Worm (Caenorhabditis elegans) whole organism, L4 larva: ENCODE measurements around the gene C25H3.10.

ENCODE experiments used
- T26A8.4 ChIP-seq: fragments of 200-800 bp; sonication (Bioruptor generic); IDR thresholded peaks from 2 replicates; pipeline ENCODE4 v1.3.6; 2022; ENCODE audit warnings: missing genetic modification characterization, missing compliant biosample characterization
- Y105C5A.15 ChIP-seq: fragments of 200-800 bp; sonication (Bioruptor generic); IDR thresholded peaks from 2 replicates; pipeline ENCODE4 v1.3.6; 2022; ENCODE audit warnings: missing genetic modification characterization, missing compliant biosample characterization
- Y5F2A.4 ChIP-seq: fragments of 200-800 bp; sonication (Bioruptor generic); optimal IDR thresholded peaks from 2 replicates; lab custom pipeline; 2018; ENCODE audit warnings: mild to moderate bottlenecking, missing genetic modification characterization, missing compliant biosample characterization
- ZK337.2 ChIP-seq: fragments of 200-800 bp; sonication (Bioruptor generic); IDR thresholded peaks from 2 replicates; pipeline ENCODE4 v1.3.6; 2022; ENCODE audit warnings: missing genetic modification reagents, missing genetic modification characterization, missing compliant biosample characterization
- ZK546.5 ChIP-seq, 2 experiments: sonication (generic microtip); optimal IDR thresholded peaks; 2 replicates each; lab custom pipeline; 2017; ENCODE audit warnings: missing biosample characterization in 2 of 2, missing genetic modification characterization in 2 of 2
- aha-1 ChIP-seq: fragments of 150-350 bp; peaks from one replicate; lab custom pipeline; 2014; ENCODE audit warnings: missing biosample characterization, missing genetic modification characterization
- ama-1 ChIP-seq: fragments of 150-350 bp; optimal IDR thresholded peaks from 2 replicates; lab custom pipeline; 2014; ENCODE audit warnings: inconsistent platforms, mixed read lengths
- attf-4 ChIP-seq: sonication (generic microtip); optimal IDR thresholded peaks from 3 replicates; lab custom pipeline; 2017; ENCODE audit warnings: missing biosample characterization, missing genetic modification characterization
- ceh-20 ChIP-seq: fragments of 200-800 bp; sonication (Bioruptor generic); IDR thresholded peaks from 2 replicates; pipeline ENCODE4 v1.3.6; 2022; ENCODE audit warnings: missing genetic modification reagents, missing genetic modification characterization, missing compliant biosample characterization
- ceh-44 ChIP-seq: fragments of 200-800 bp; sonication (Bioruptor generic); IDR thresholded peaks from 2 replicates; pipeline ENCODE4 v1.3.6; 2022; ENCODE audit warnings: missing genetic modification reagents, missing genetic modification characterization, missing compliant biosample characterization
- ceh-62 ChIP-seq: sonication (generic microtip); optimal IDR thresholded peaks from 2 replicates; lab custom pipeline; 2017; ENCODE audit warnings: missing biosample characterization, missing genetic modification characterization
- ces-1 ChIP-seq: fragments of 150-350 bp; sonication (generic microtip); optimal IDR thresholded peaks from 4 replicates; lab custom pipeline; 2014; ENCODE audit warnings: missing biosample characterization, missing genetic modification reagents, missing genetic modification characterization
- ctbp-1 ChIP-seq: fragments of 200-800 bp; sonication (Bioruptor generic); IDR thresholded peaks from 2 replicates; pipeline ENCODE4 v1.3.6; 2022; ENCODE audit warnings: missing genetic modification reagents, missing genetic modification characterization, missing compliant biosample characterization
- daf-12 ChIP-seq: fragments of 150-350 bp; optimal IDR thresholded peaks from 2 replicates; lab custom pipeline; 2014; ENCODE audit warnings: missing biosample characterization, missing genetic modification reagents, missing genetic modification characterization
- daf-16 ChIP-seq, 3 experiments: sonication (generic microtip); optimal IDR thresholded peaks; 2 replicates each; lab custom pipeline; 2016 to 2017; ENCODE audit warnings: missing genetic modification characterization in 3 of 3, missing genetic modification reagents in 3 of 3, mild to moderate bottlenecking in 2 of 3, missing compliant biosample characterization in 2 of 3, missing biosample characterization in 1 of 3, moderate library complexity in 1 of 3
- dmd-8 ChIP-seq: fragments of 200-800 bp; sonication (Bioruptor generic); IDR thresholded peaks from 2 replicates; pipeline ENCODE4 v1.3.6; 2022; ENCODE audit warnings: missing genetic modification characterization, missing compliant biosample characterization
- dmd-9 ChIP-seq: fragments of 200-800 bp; sonication (Bioruptor generic); IDR thresholded peaks from 2 replicates; pipeline ENCODE4 v1.3.6; 2022; ENCODE audit warnings: missing genetic modification reagents, missing genetic modification characterization, missing compliant biosample characterization
- dpl-1 ChIP-seq: fragments of 150-350 bp; optimal IDR thresholded peaks from 2 replicates; lab custom pipeline; 2014; ENCODE audit warnings: missing biosample characterization, missing genetic modification reagents, missing genetic modification characterization
- duxl-1 ChIP-seq: sonication (generic microtip); optimal IDR thresholded peaks from 2 replicates; lab custom pipeline; 2016; ENCODE audit warnings: mild to moderate bottlenecking, missing genetic modification characterization, moderate library complexity, missing compliant biosample characterization; ENCODE audit not compliant: poor library complexity
- egl-43 ChIP-seq: fragments of 200-800 bp; sonication (Bioruptor generic); IDR thresholded peaks from 2 replicates; pipeline ENCODE4 v1.3.6; 2022; ENCODE audit warnings: missing genetic modification reagents, missing genetic modification characterization, missing compliant biosample characterization
- gei-8 ChIP-seq: fragments of 200-800 bp; sonication (Bioruptor generic); optimal IDR thresholded peaks from 2 replicates; lab custom pipeline; 2018; ENCODE audit warnings: mild to moderate bottlenecking, missing genetic modification characterization, missing compliant biosample characterization
- hif-1 ChIP-seq, 2 experiments: sonication (generic microtip); optimal IDR thresholded peaks; 2 replicates each; lab custom pipeline; 2016 to 2017; ENCODE audit warnings: missing compliant biosample characterization in 2 of 2, missing genetic modification characterization in 2 of 2, missing genetic modification reagents in 2 of 2, missing genotype in 2 of 2, mild to moderate bottlenecking in 1 of 2
- hmg-1.1 ChIP-seq: fragments of 200-800 bp; sonication (Bioruptor generic); IDR thresholded peaks from 2 replicates; pipeline ENCODE4 v1.3.6; 2022; ENCODE audit warnings: missing genetic modification reagents, missing genetic modification characterization, missing compliant biosample characterization
- jun-1 ChIP-seq: fragments of 150-350 bp; optimal IDR thresholded peaks from 2 replicates; lab custom pipeline; 2014; ENCODE audit warnings: missing biosample characterization, missing genetic modification reagents, missing genetic modification characterization
- lin-1 ChIP-seq: fragments of 200-800 bp; sonication (Bioruptor generic); IDR thresholded peaks from 2 replicates; pipeline ENCODE4 v1.3.6; 2022; ENCODE audit warnings: missing genetic modification reagents, missing genetic modification characterization, missing compliant biosample characterization
- lin-13 ChIP-seq: fragments of 150-350 bp; optimal IDR thresholded peaks from 2 replicates; lab custom pipeline; 2014; ENCODE audit warnings: missing biosample characterization, missing genetic modification reagents, missing genetic modification characterization
- lin-15B ChIP-seq: fragments of 150-350 bp; sonication (generic microtip); optimal IDR thresholded peaks from 3 replicates; lab custom pipeline; 2014; ENCODE audit warnings: missing biosample characterization, missing genetic modification characterization
- lin-29 ChIP-seq: fragments of 200-800 bp; sonication (Bioruptor generic); IDR thresholded peaks from 2 replicates; pipeline ENCODE4 v1.3.6; 2022; ENCODE audit warnings: missing genetic modification reagents, missing genetic modification characterization, missing compliant biosample characterization
- lir-3 ChIP-seq: sonication (generic microtip); optimal IDR thresholded peaks from 2 replicates; lab custom pipeline; 2016; ENCODE audit warnings: mild to moderate bottlenecking, missing genetic modification characterization, missing compliant biosample characterization
- madf-5 ChIP-seq, 2 experiments: fragments of 200-800 bp; sonication (Bioruptor generic); IDR thresholded peaks; 2 replicates each; pipeline ENCODE4 v1.3.6; 2022; ENCODE audit warnings: missing compliant biosample characterization in 2 of 2, missing genetic modification characterization in 2 of 2
- mdl-1 ChIP-seq, 2 experiments: fragments of 150-350 bp in 1 of 2; sonication (generic microtip) in 1 of 2; optimal IDR thresholded peaks; 2 replicates each; lab custom pipeline; 2014 to 2017; ENCODE audit warnings: missing biosample characterization in 2 of 2, missing genetic modification characterization in 2 of 2
- mxl-3 ChIP-seq: fragments of 200-800 bp; sonication (Bioruptor generic); optimal IDR thresholded peaks from 2 replicates; lab custom pipeline; 2018; ENCODE audit warnings: mild to moderate bottlenecking, missing genetic modification characterization, missing compliant biosample characterization
- nhr-237 ChIP-seq: sonication (generic microtip); optimal IDR thresholded peaks from 2 replicates; lab custom pipeline; 2017; ENCODE audit warnings: missing biosample characterization, missing genetic modification characterization
- nhr-25 ChIP-seq: sonication (generic microtip); optimal IDR thresholded peaks from 2 replicates; lab custom pipeline; 2017; ENCODE audit warnings: missing genetic modification characterization, mild to moderate bottlenecking, missing compliant biosample characterization, antibody characterized with exemption, moderate library complexity, borderline replicate concordance; ENCODE audit not compliant: insufficient read depth
- nhr-28 ChIP-seq: fragments of 150-350 bp; optimal IDR thresholded peaks from 2 replicates; lab custom pipeline; 2014; ENCODE audit warnings: missing biosample characterization, missing genetic modification characterization
- nhr-6 ChIP-seq: fragments of 150-350 bp; optimal IDR thresholded peaks from 2 replicates; lab custom pipeline; 2014; ENCODE audit warnings: missing biosample characterization, missing genetic modification characterization
- nhr-77 ChIP-seq: fragments of 150-350 bp; optimal IDR thresholded peaks from 2 replicates; lab custom pipeline; 2014; ENCODE audit warnings: missing biosample characterization, missing genetic modification characterization
- pha-4 ChIP-seq, 2 experiments: fragments of 150-350 bp in 1 of 2; fragments of 200-800 bp in 1 of 2; sonication (Bioruptor generic) in 1 of 2; IDR thresholded peaks in 1 of 2; optimal IDR thresholded peaks in 1 of 2; 2 replicates each; pipeline versions ENCODE4 v1.3.6 to Lab custom; 2014 to 2022; ENCODE audit warnings: missing genetic modification characterization in 2 of 2, missing genetic modification reagents in 2 of 2, missing biosample characterization in 1 of 2, missing compliant biosample characterization in 1 of 2
- pqm-1 ChIP-seq: sonication (generic microtip); optimal IDR thresholded peaks from 2 replicates; lab custom pipeline; 2017; ENCODE audit warnings: missing biosample characterization, missing genetic modification characterization
- rbr-2 ChIP-seq: sonication (generic microtip); optimal IDR thresholded peaks from 2 replicates; lab custom pipeline; 2016; ENCODE audit warnings: missing genotype, missing genetic modification characterization, missing compliant biosample characterization
- saeg-2 ChIP-seq: fragments of 200-800 bp; sonication (Bioruptor generic); IDR thresholded peaks from 2 replicates; pipeline ENCODE4 v1.3.6; 2022; ENCODE audit warnings: missing genetic modification reagents, missing genetic modification characterization, missing compliant biosample characterization
- sdz-12 ChIP-seq: fragments of 200-800 bp; sonication (Bioruptor generic); optimal IDR thresholded peaks from 2 replicates; lab custom pipeline; 2018; ENCODE audit warnings: mild to moderate bottlenecking, missing genetic modification characterization, missing compliant biosample characterization
- skn-1 ChIP-seq: fragments of 150-350 bp; optimal IDR thresholded peaks from 2 replicates; lab custom pipeline; 2014; ENCODE audit warnings: missing biosample characterization, missing genetic modification characterization
- snpc-4 ChIP-seq: fragments of 150-350 bp; optimal IDR thresholded peaks from 2 replicates; lab custom pipeline; 2014; ENCODE audit warnings: missing biosample characterization, missing genetic modification characterization
- spr-1 ChIP-seq: sonication (generic microtip); optimal IDR thresholded peaks from 2 replicates; lab custom pipeline; 2016; ENCODE audit warnings: mild to moderate bottlenecking, missing genetic modification characterization, missing compliant biosample characterization
- unc-62 ChIP-seq, 3 experiments: fragments of 150-350 bp in 1 of 3; sonication (generic microtip); optimal IDR thresholded peaks in 2 of 3; peaks in 1 of 3; 1 replicate in 1 of 3; 2 replicates in 2 of 3; lab custom pipeline; 2014 to 2017; ENCODE audit warnings: missing biosample characterization in 3 of 3, missing genetic modification characterization in 3 of 3, missing genetic modification reagents in 3 of 3, missing genotype in 1 of 3
- vab-7 ChIP-seq: fragments of 200-800 bp; sonication (Bioruptor generic); IDR thresholded peaks from 2 replicates; pipeline ENCODE4 v1.3.6; 2022; ENCODE audit warnings: missing genetic modification reagents, missing genetic modification characterization, missing compliant biosample characterization
- zip-2 ChIP-seq: fragments of 150-350 bp; optimal IDR thresholded peaks from 2 replicates; lab custom pipeline; 2014; ENCODE audit warnings: missing biosample characterization, missing genetic modification characterization
- ztf-11 ChIP-seq: fragments of 150-350 bp; optimal IDR thresholded peaks from 2 replicates; lab custom pipeline; 2014; ENCODE audit warnings: missing biosample characterization, missing genetic modification characterization
- ztf-7 ChIP-seq: fragments of 150-350 bp; optimal IDR thresholded peaks from 2 replicates; lab custom pipeline; 2014; ENCODE audit warnings: missing biosample characterization, missing genetic modification characterization

The C25H3.10 gene

DNA sequence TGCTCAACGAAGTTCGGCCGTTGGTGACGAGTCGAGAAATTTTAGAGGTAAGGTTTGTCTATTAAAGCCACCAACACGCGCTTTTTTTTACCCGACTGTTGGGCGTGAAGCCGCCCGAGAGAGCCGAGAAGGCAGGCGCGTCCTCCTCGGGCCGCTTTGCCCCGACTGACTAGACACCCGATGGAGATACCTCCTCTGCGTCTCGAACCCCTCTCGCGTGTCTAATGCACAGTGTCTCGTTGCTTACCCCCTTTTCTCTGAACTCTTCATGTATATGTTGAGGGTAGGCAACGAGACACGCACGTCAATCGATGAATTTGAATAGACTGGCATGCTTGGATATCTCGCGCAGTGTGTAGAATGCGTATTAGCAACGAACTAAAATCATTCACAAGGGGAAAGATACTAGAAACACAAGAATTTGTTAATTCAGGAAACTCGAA lies 37.0 kb downstream of the C25H3.10 start (continued):
- TF ChIP-seq aha-1 (peak; percentile 99), Y105C5A.15 (GFP tag; lab: Robert Waterston, UW) (peak; percentile 99), duxl-1 (tag; lab: Kevin White, UChicago) (peak; percentile 69), dmd-8 (GFP tag; lab: Robert Waterston, UW) (peak; percentile 98), Y5F2A.4 (peak; percentile 81), rbr-2 (tag; lab: Kevin White, UChicago) (peak; percentile 96), nhr-6 (tag; lab: Kevin White, UChicago) (peak; percentile 40), attf-4 (no peak), daf-12 (no peak), ceh-62 (tag; lab: Kevin White, UChicago) (no peak), mdl-1 (tag; optimal IDR thresholded peaks at IDR 0.05; lab: Kevin White, UChicago) (peak; percentile 85 to 87), vab-7 (peak; percentile 97), T26A8.4 (GFP tag; lab: Robert Waterston, UW) (peak; percentile 97), dmd-9 (GFP tag; lab: Robert Waterston, UW) (peak; percentile 80), ZK546.5 (tag; optimal IDR thresholded peaks at IDR 0.05; lab: Kevin White, UChicago) (no peak), lin-1 (GFP tag; lab: Robert Waterston, UW) (peak; percentile 98), lir-3 (tag; lab: Kevin White, UChicago) (peak; percentile 72), ceh-44 (peak; percentile 34; the same call in 1 of the 2 replicates), sdz-12 (peak; percentile 100), spr-1 (peak; percentile 91), nhr-77 (peak; percentile 79), ztf-7 (tag; lab: Kevin White, UChicago) (peak; percentile 9), unc-62 (GFP tag; optimal IDR thresholded peaks at IDR 0.05 in 1 of 2; lab: Kevin White, UChicago) (peak in 1 of 2 experiments; percentile 100), unc-62 (tag; optimal IDR thresholded peaks at IDR 0.05; lab: Kevin White, UChicago) (peak; percentile 45), saeg-2 (GFP tag; lab: Robert Waterston, UW) (peak; percentile 95), jun-1 (tag; lab: Kevin White, UChicago) (peak; percentile 33), ces-1 (GFP tag; lab: Kevin White, UChicago) (no peak), snpc-4 (tag; lab: Kevin White, UChicago) (no peak), lin-29 (GFP tag; lab: Robert Waterston, UW) (peak; percentile 89), zip-2 (tag; lab: Kevin White, UChicago) (no peak), ceh-20 (GFP tag; lab: Robert Waterston, UW) (peak; percentile 96), nhr-237 (peak; percentile 42), lin-15B (tag; lab: Kevin White, UChicago) (no peak), pqm-1 (peak; percentile 11), hmg-1.1 (peak; percentile 97), nhr-28 (tag; lab: Kevin White, UChicago) (peak; percentile 55), lin-13 (peak; percentile 76), egl-43 (GFP tag; lab: Robert Waterston, UW) (peak; percentile 99), hif-1 (tag; optimal IDR thresholded peaks at IDR 0.05; lab: Kevin White, UChicago) (peak; percentile 31 to 94), mxl-3 (peak; percentile 88), skn-1 (tag; lab: Kevin White, UChicago) (peak; percentile 62), nhr-25 (tag; lab: Kevin White, UChicago) (peak; percentile 2), madf-5 (GFP tag; IDR thresholded peaks at IDR 0.05; lab: Robert Waterston, UW) (peak; percentile 95 to 98), ZK337.2 (peak; percentile 88), dpl-1 (GFP tag; lab: Kevin White, UChicago) (peak; percentile 37), ama-1 (lab: Kevin White, UChicago) (peak; percentile 100), pha-4 (GFP tag; IDR thresholded peaks at IDR 0.05; lab: Robert Waterston, UW) (peak; percentile 98), pha-4 (tag; optimal IDR thresholded peaks at IDR 0.05; lab: Kevin White, UChicago) (no peak), gei-8 (peak; percentile 97), ctbp-1 (GFP tag; lab: Robert Waterston, UW) (peak; percentile 99), ztf-11 (tag; lab: Kevin White, UChicago) (peak; percentile 29), daf-16 (GFP tag; optimal IDR thresholded peaks at IDR 0.05; lab: Kevin White, UChicago) (peak; percentile 43 to 46), daf-16 (tag; optimal IDR thresholded peaks at IDR 0.05; lab: Kevin White, UChicago) (peak; percentile 72)
